Worm (Caenorhabditis elegans) whole organism, L4/young adult: Measurements from ENCODE around the gene Y49G5B.1.

Experiments
- W03F9.2 ChIP-seq: fragments of 150-350 bp; optimal IDR thresholded peaks from 2 replicates; lab custom pipeline; 2014; ENCODE audit warnings: missing biosample characterization, missing genetic modification characterization
- dao-5 ChIP-seq: sonication (generic microtip); optimal IDR thresholded peaks from 2 replicates; lab custom pipeline; 2016; ENCODE audit warnings: missing genotype, missing genetic modification characterization, moderate library complexity, missing compliant biosample characterization
- him-1 ChIP-seq: sonication (generic microtip); optimal IDR thresholded peaks from 2 replicates; lab custom pipeline; 2016; ENCODE audit warnings: missing genotype, missing genetic modification reagents, missing genetic modification characterization, missing compliant biosample characterization

ce11 chrV:5200188-5200587 lies 23.0 kb upstream of the Y49G5B.1 start:
- TF ChIP-seq him-1 (tag; lab: Kevin White, UChicago) (no peak), W03F9.2 (tag; lab: Kevin White, UChicago) (no peak), dao-5 (tag; lab: Kevin White, UChicago) (no peak)
